Worm (Caenorhabditis elegans): Measurements from ENCODE around the gene Y25C1A.14.

ce11 chrII:3050703-3051102 lies 46.1 kb downstream of the Y25C1A.14 start, which contains the start of gene sri-31:
- TF ChIP-seq nhr-120 (GFP tag; IDR thresholded peaks at IDR 0.05) = no peak
- no peak for TF ChIP-seq dpl-1 (GFP tag; optimal IDR thresholded peaks at IDR 0.05)
- TF ChIP-seq snpc-4 (GFP tag; optimal IDR thresholded peaks at IDR 0.05) = no peak
- no peak for TF ChIP-seq snpc-4 (tag; optimal IDR thresholded peaks at IDR 0.05)
- TF ChIP-seq egrh-3 (GFP tag; IDR thresholded peaks at IDR 0.05) = no peak
- TF ChIP-seq ama-1 (optimal IDR thresholded peaks at IDR 0.05) = no peak
- no peak for TF ChIP-seq ama-1 (GFP tag; optimal IDR thresholded peaks at IDR 0.05)
- TF ChIP-seq unc-62 (GFP tag; optimal IDR thresholded peaks at IDR 0.05) = no peak
- TF ChIP-seq hlh-12 (tag; optimal IDR thresholded peaks at IDR 0.05) = no peak
- no peak for TF ChIP-seq lir-1 (GFP tag; conservative IDR thresholded peaks at IDR 0.05)
- TF ChIP-seq pha-4 (tag; optimal IDR thresholded peaks at IDR 0.05) = no peak
- TF ChIP-seq let-607 (tag; optimal IDR thresholded peaks at IDR 0.05) = no peak
- TF ChIP-seq ets-4 (GFP tag; optimal IDR thresholded peaks at IDR 0.05) = no peak
- TF ChIP-seq aptf-2 (GFP tag; conservative IDR thresholded peaks at IDR 0.05) = no peak
- TF ChIP-seq aptf-3 (GFP tag; IDR thresholded peaks at IDR 0.05) = no peak

Data from whole organism, young adult.